Fruit fly (Drosophila melanogaster): ENCODE results near the gene CG10591.
A peak's percentile ranks its signal among the peaks of the same experiment; 100 is the strongest.

Gene CG10591

DNA sequence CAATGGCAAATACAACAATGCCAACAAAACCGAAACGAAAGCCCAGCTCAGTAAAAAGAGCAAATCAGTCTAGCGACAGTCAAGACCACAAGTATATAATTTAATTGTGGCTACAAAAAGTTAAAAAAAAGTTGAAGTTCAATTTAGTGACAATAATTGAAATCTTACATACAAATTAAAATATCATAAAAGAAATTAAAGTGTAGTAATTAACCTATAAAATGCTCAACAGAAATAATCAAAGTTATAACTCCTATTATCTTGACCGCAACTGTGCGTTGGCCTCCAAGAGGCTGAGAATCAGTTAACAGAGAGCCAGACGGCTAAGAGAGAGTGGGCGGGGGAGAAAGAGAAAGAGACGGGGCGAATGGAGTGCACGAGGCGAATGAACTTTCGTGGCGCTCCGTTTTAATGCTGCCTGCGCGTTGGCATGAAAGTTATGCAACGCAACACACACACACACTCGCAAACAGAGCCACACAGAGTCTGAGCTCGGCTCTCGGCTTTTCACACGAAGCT, 12.3 kb upstream of the CG10591 start (continued):
- no peak for TF ChIP-seq Mrtf (GFP tag; IDR thresholded peaks at IDR 0.05)
- peak; percentile 17 for TF ChIP-seq NC2α (GFP tag; optimal IDR thresholded peaks at IDR 0.05)
- peak; percentile 78 for TF ChIP-seq ind (GFP tag; optimal IDR thresholded peaks at IDR 0.05)
- TF ChIP-seq Hand (GFP tag; optimal IDR thresholded peaks at IDR 0.05): no peak
- peak; percentile 76; the same call in 1 of the 2 replicates for TF ChIP-seq CG5953 (GFP tag; IDR thresholded peaks at IDR 0.05)
- TF ChIP-seq sqz (GFP tag; optimal IDR thresholded peaks at IDR 0.05): peak; percentile 79
- TF ChIP-seq CG11696 (GFP tag; IDR thresholded peaks at IDR 0.05): peak; percentile 93
- TF ChIP-seq CG7987 (GFP tag; optimal IDR thresholded peaks at IDR 0.05): peak; percentile 24
- TF ChIP-seq CG1024 (GFP tag; IDR thresholded peaks at IDR 0.05): peak; percentile 60
- peak; percentile 46 for TF ChIP-seq CG3065 (GFP tag; optimal IDR thresholded peaks at IDR 0.05)
- TF ChIP-seq pho (GFP tag; optimal IDR thresholded peaks at IDR 0.05): peak; percentile 25
- no peak for TF ChIP-seq CG2199 (GFP tag; IDR thresholded peaks at IDR 0.05)
- TF ChIP-seq Gsc (GFP tag; IDR thresholded peaks at IDR 0.05): no peak
- TF ChIP-seq CG12942 (GFP tag; optimal IDR thresholded peaks at IDR 0.05): peak; percentile 54
- TF ChIP-seq CG6813 (GFP tag; optimal IDR thresholded peaks at IDR 0.05): peak; percentile 75
- peak; percentile 84 for TF ChIP-seq row (GFP tag; IDR thresholded peaks at IDR 0.05)
- TF ChIP-seq disco-r (GFP tag; optimal IDR thresholded peaks at IDR 0.05): peak; percentile 24

DNA sequence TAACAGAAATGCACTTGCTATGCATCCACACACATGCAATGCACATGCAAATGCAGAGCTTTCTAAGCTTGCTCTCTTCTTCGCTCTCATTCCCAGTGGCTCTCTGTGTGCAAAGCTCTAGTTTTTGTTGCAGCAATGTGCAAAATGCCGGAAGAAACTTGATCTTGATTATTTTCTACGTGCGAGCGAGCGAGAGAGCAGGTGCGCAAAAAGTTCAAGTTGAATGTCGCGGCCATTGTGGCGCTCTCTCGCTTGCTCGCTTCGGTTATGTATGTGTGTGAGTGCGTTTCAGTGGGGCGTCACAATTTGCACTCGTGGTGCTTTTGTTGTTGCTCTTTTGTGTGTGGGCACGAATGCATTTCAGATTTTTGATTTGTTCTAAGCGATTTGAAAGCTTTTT, 11.1 kb upstream of the CG10591 start:
- TF ChIP-seq Scr (GFP tag; IDR thresholded peaks at IDR 0.05; ENCODE audit: partially characterized antibody) (no peak), aop (GFP tag; IDR thresholded peaks at IDR 0.05) (peak; percentile 66; the same call in 1 of the 2 replicates), chinmo (GFP tag; IDR thresholded peaks at IDR 0.05; ENCODE audit: partially characterized antibody) (peak; percentile 58; the same call in 1 of the 4 replicates), repo (GFP tag; optimal IDR thresholded peaks at IDR 0.05) (no peak), sd (tag; optimal IDR thresholded peaks at IDR 0.05) (peak; percentile 49), Deaf1 (tag; optimal IDR thresholded peaks at IDR 0.05) (peak; percentile 33), rib (GFP tag; IDR thresholded peaks at IDR 0.05) (peak; percentile 36; the same call in 1 of the 2 replicates), vvl (GFP tag; IDR thresholded peaks at IDR 0.05) (peak; percentile 15; the same call in 1 of the 2 replicates), gro (GFP tag; optimal IDR thresholded peaks at IDR 0.05) (no peak), gcm2 (GFP tag; optimal IDR thresholded peaks at IDR 0.05) (no peak), ftz-f1 (GFP tag; optimal IDR thresholded peaks at IDR 0.05) (peak; percentile 8), Trl (optimal IDR thresholded peaks at IDR 0.05) (peak; percentile 5 to 49), Trl (GFP tag; optimal IDR thresholded peaks at IDR 0.05) (no peak), Blimp-1 (GFP tag; optimal IDR thresholded peaks at IDR 0.05) (peak; percentile 16), oc (tag; optimal IDR thresholded peaks at IDR 0.05) (peak; percentile 13), Eip74EF (GFP tag; optimal IDR thresholded peaks at IDR 0.05) (peak in 1 of 2 experiments; percentile 84), cg (GFP tag; optimal IDR thresholded peaks at IDR 0.05) (peak; percentile 37)

DNA sequence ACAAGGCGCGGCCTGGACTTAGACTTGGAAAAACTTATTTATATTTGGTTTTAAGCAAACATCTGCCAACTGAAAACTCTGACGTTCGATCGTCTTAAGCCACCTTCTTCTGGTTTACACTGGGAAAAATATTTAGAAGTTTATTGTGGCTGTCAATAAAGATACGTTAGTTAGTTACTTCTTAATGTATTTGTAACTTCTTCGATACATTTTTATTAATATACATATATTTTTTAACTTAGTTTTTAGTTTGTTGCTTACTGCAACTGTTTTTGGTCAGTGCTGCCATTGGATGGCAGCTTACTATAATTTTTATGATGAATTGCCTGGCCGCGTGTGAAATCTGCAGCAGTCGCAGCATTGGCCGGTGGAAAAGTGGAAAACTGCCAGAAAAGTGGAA, 10.0 kb upstream of the CG10591 start:
- TF ChIP-seq unpg (GFP tag; optimal IDR thresholded peaks at IDR 0.05) (peak; percentile 39), CG11560 (tag; IDR thresholded peaks at IDR 0.05) (no peak), zfh1 (GFP tag; IDR thresholded peaks at IDR 0.05) (0 out of 3 replicates have a peak, but pooled peaks have one; percentile 39), Dfd (GFP tag; optimal IDR thresholded peaks at IDR 0.05) (no peak), ci (GFP tag; IDR thresholded peaks at IDR 0.05) (peak; percentile 32; the same call in 1 of the 3 replicates), Hr3 (GFP tag; optimal IDR thresholded peaks at IDR 0.05) (no peak), CG13424 (tag; optimal IDR thresholded peaks at IDR 0.05) (peak; percentile 12), zen (tag; optimal IDR thresholded peaks at IDR 0.05) (no peak), stc (GFP tag; IDR thresholded peaks at IDR 0.05) (no peak), Ptx1 (GFP tag; IDR thresholded peaks at IDR 0.05) (0 out of 2 replicates have a peak, but pooled peaks have one; percentile 24), phol (tag; optimal IDR thresholded peaks at IDR 0.05) (peak; percentile 47), CG17829 (tag; optimal IDR thresholded peaks at IDR 0.05) (peak; percentile 30), CG14710 (tag; optimal IDR thresholded peaks at IDR 0.05) (peak; percentile 10), CG31441 (GFP tag; IDR thresholded peaks at IDR 0.05) (peak; percentile 46; the same call in 1 of the 2 replicates), tgo (GFP tag; IDR thresholded peaks at IDR 0.05) (peak; percentile 23; the same call in 1 of the 3 replicates), NFAT (GFP tag; IDR thresholded peaks at IDR 0.05) (no peak), CG3838 (GFP tag; optimal IDR thresholded peaks at IDR 0.05) (no peak)
